Worm (Caenorhabditis elegans): ENCODE data around the gene srt-33.
A peak's percentile ranks its signal among the peaks of the same experiment; 100 is the strongest.

Gene srt-33

DNA sequence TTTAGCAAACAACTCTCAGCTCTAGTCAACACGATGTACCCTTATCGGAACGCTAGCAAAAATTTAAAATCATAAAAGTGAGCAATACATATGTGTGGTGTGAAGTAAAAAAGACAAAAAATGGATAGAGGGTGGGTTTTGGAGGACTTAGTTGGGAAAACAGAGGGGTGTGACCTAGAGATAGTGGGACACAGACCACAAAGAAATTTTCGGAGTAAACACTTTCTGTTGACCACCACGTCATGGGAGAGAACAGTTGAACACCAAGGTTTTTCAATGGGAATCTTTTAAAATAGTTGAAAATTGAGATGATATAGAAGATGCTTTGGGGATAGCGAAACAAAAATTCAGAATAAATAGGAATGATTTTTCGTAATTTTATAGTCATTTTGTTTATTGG, 37.5 kb upstream of the srt-33 start:
- TF ChIP-seq R02D3.7 (tag; optimal IDR thresholded peaks at IDR 0.05) (no peak), egl-5 (tag; optimal IDR thresholded peaks at IDR 0.05) (no peak), jun-1 (tag; optimal IDR thresholded peaks at IDR 0.05) (no peak), snpc-4 (tag; optimal IDR thresholded peaks at IDR 0.05) (peak; percentile 41), pha-4 (tag; optimal IDR thresholded peaks at IDR 0.05) (peak; percentile 71), nfya-1 (tag; optimal IDR thresholded peaks at IDR 0.05; ENCODE audit: insufficient read depth) (peak; percentile 11), elt-1 (tag; optimal IDR thresholded peaks at IDR 0.05) (no peak), nhr-23 (tag; optimal IDR thresholded peaks at IDR 0.05) (no peak)

DNA sequence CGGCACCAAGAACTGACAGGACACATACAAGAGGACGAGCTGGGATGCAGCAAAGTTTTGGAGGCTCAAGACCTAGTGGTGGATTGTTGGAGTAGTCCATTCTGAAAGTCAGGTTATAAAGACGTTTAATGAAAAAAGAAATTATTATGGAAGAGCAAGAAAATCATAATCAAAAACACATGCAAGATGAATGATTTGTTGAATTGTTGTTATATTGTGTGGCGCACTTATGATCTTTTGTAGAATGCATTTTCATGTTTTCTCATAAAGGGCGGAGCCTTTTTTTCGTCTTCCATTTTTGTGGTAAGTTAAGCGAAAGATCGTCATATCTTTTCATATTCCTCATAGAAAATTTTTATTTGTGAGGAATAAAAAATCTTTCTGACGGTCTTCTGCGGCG, 36.8 kb upstream of the srt-33 start, which contains the start of gene F47B8.2:
Gene F47B8.2 (minus strand): TSS at position 101 of the 400 bp plus-strand sequence.
- no peak for TF ChIP-seq R02D3.7 (tag; optimal IDR thresholded peaks at IDR 0.05)
- no peak for TF ChIP-seq ama-1 (optimal IDR thresholded peaks at IDR 0.05)
- no peak for TF ChIP-seq nhr-77 (tag; optimal IDR thresholded peaks at IDR 0.05)
- no peak for TF ChIP-seq sea-2 (GFP tag; optimal IDR thresholded peaks at IDR 0.05)
- no peak for TF ChIP-seq unc-39 (tag; optimal IDR thresholded peaks at IDR 0.05)
- no peak for TF ChIP-seq nhr-28 (tag; optimal IDR thresholded peaks at IDR 0.05)
- TF ChIP-seq elt-3 (tag; optimal IDR thresholded peaks at IDR 0.05) = no peak
- no peak for TF ChIP-seq elt-2 (tag; optimal IDR thresholded peaks at IDR 0.05)
- no peak for TF ChIP-seq skn-1 (tag; optimal IDR thresholded peaks at IDR 0.05)
- no peak for TF ChIP-seq mdl-1 (tag; optimal IDR thresholded peaks at IDR 0.05)
- no peak for TF ChIP-seq nhr-25 (tag; optimal IDR thresholded peaks at IDR 0.05)
- TF ChIP-seq mml-1 (tag; optimal IDR thresholded peaks at IDR 0.05) = no peak
- no peak for TF ChIP-seq lsy-12 (tag; optimal IDR thresholded peaks at IDR 0.05)
- no peak for TF ChIP-seq nhr-11 (tag; optimal IDR thresholded peaks at IDR 0.05)
- no peak for TF ChIP-seq nhr-67 (tag; optimal IDR thresholded peaks at IDR 0.05)
- no peak for TF ChIP-seq pqm-1 (tag; optimal IDR thresholded peaks at IDR 0.05)

DNA sequence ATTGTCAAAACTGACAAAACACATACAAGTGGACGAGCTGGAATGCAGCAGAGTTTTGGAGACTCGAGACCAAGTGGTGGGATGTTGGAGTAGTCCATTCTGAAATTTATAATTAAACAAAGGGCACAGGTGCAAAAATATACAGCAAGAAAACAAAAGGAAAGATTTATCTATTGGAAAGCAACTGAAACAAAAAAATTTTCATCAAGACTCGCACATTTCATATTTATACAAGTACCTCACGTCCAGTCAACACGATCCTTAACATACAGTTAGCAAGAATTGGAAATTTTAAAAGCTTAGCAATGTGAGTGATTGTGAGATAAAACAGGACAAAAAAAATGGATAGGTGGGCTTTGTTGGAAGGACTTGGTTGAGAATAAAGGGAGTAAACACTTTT, 34.6 kb upstream of the srt-33 start, which contains the start of gene F47B8.1:
Gene F47B8.1 (minus strand): TSS at position 101 of the 400 bp plus-strand sequence.
- TF ChIP-seq nhr-67 (tag; optimal IDR thresholded peaks at IDR 0.05) (no peak), hmg-11 (tag; optimal IDR thresholded peaks at IDR 0.05) (no peak), unc-62 (GFP tag; optimal IDR thresholded peaks at IDR 0.05) (no peak), nhr-11 (tag; optimal IDR thresholded peaks at IDR 0.05) (no peak), pqm-1 (tag; optimal IDR thresholded peaks at IDR 0.05) (no peak), elt-3 (tag; optimal IDR thresholded peaks at IDR 0.05) (no peak), ztf-4 (tag; optimal IDR thresholded peaks at IDR 0.05) (no peak), elt-2 (tag; optimal IDR thresholded peaks at IDR 0.05) (no peak), nhr-76 (tag; optimal IDR thresholded peaks at IDR 0.05) (no peak), mdl-1 (tag; optimal IDR thresholded peaks at IDR 0.05) (no peak), nhr-43 (tag; optimal IDR thresholded peaks at IDR 0.05; ENCODE audit: poor library complexity, severe bottlenecking) (no peak), egl-27 (tag; optimal IDR thresholded peaks at IDR 0.05) (no peak), ama-1 (optimal IDR thresholded peaks at IDR 0.05) (no peak), egl-5 (tag; optimal IDR thresholded peaks at IDR 0.05) (no peak), nfya-1 (tag; optimal IDR thresholded peaks at IDR 0.05; ENCODE audit: insufficient read depth) (no peak), aly-2 (tag; optimal IDR thresholded peaks at IDR 0.05) (no peak), ceh-9 (tag; optimal IDR thresholded peaks at IDR 0.05) (no peak), R02D3.7 (tag; optimal IDR thresholded peaks at IDR 0.05) (no peak), ztf-11 (tag; optimal IDR thresholded peaks at IDR 0.05) (no peak), pha-4 (tag; optimal IDR thresholded peaks at IDR 0.05) (no peak)

DNA sequence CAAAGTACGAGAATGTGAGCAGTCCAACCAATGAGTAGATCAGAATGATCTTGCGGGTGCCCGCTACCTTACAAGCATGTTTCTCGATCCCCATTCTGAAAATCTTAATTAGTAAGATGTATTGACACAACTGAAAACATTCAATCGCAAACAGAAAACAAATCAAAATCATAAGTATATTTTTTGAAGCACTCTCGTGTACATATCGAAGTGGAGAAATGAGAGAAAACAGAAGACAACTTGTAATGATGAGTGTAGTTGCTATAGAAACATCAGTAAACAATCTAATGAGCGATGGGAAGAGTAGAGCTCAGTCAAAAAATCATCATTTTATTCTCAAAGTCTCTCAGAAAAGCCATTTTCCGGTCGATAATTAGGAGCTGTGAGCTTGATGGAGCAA, 33.0 kb upstream of the srt-33 start, which contains the start of gene F14D7.8:
Gene F14D7.8 (minus strand): TSS at position 101 of the 400 bp plus-strand sequence.
- no peak for TF ChIP-seq aly-2 (tag; optimal IDR thresholded peaks at IDR 0.05)
- TF ChIP-seq lin-39 (tag; optimal IDR thresholded peaks at IDR 0.05) = no peak
- no peak for TF ChIP-seq nhr-28 (tag; optimal IDR thresholded peaks at IDR 0.05)

DNA sequence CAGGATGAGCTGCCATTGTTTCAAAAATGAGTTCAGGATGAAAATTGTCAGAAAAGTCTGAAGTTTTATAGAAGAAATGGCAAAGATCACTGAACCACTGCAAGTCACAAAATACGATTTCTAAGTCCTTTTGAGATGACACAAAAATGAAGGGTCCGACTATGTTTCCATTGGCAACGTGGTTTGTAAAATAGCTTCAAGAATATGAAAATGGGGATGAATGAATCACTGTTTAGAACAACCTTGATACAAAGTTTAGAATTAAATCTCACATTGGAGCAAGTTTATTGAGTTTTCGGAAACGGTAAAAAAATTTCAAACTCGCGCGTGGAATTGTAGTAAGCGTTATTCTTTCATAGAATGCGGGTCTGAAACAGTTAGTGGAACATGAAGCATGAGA, 31.4 kb upstream of the srt-33 start, which contains the start of gene ddn-3:
Gene ddn-3 (minus strand): TSS at position 101 of the 400 bp plus-strand sequence.
- no peak for TF ChIP-seq aly-2 (tag; optimal IDR thresholded peaks at IDR 0.05)
- no peak for TF ChIP-seq nhr-11 (tag; optimal IDR thresholded peaks at IDR 0.05)
- no peak for TF ChIP-seq hmg-11 (tag; optimal IDR thresholded peaks at IDR 0.05)
- no peak for TF ChIP-seq nfya-1 (tag; optimal IDR thresholded peaks at IDR 0.05; ENCODE audit: insufficient read depth)
